Fruit fly (Drosophila melanogaster) whole organism, embryonic: ENCODE data around the gene Trpgamma.

ENCODE experiments used
- Hr3 ChIP-seq: fragments of 200-800 bp; sonication (Bioruptor generic); optimal IDR thresholded peaks from 3 replicates; lab custom pipeline; 2016; ENCODE audit warnings: missing biosample characterization, missing genetic modification characterization
- Taf1 ChIP-seq: fragments of 200-800 bp; sonication (Bioruptor generic); IDR thresholded peaks from 2 replicates; pipeline ENCODE4 v1.3.6; 2022; ENCODE audit warnings: missing biosample characterization, missing genetic modification characterization
- fd96Cb ChIP-seq: fragments of 200-800 bp; sonication (Bioruptor generic); optimal IDR thresholded peaks from 2 replicates; lab custom pipeline; 2018; ENCODE audit warnings: missing biosample characterization, mild to moderate bottlenecking, missing genetic modification characterization, moderate library complexity
- sens ChIP-seq: fragments of 200-800 bp; sonication (Bioruptor generic); peaks from one replicate; lab custom pipeline; 2016; ENCODE audit warnings: missing biosample characterization, missing genetic modification characterization
- tap ChIP-seq: fragments of 200-800 bp; optimal IDR thresholded peaks from 3 replicates; lab custom pipeline; 2019; ENCODE audit warnings: missing biosample characterization, mild to moderate bottlenecking, missing genetic modification characterization, moderate library complexity
- ttk ChIP-seq: fragments of 200-800 bp; sonication (Bioruptor generic); IDR thresholded peaks from 2 replicates; pipeline ENCODE4 v2.1.2; 2022; ENCODE audit warnings: missing biosample characterization, missing genetic modification characterization

dm6 chr2L:16683958-16684877 lies 7.7 kb upstream of the Trpgamma start, which contains the start of gene CG31807:
- TF ChIP-seq ttk (GFP tag; lab: Robert Waterston, UW) (0 out of 2 replicates have a peak, but pooled peaks have one; percentile 5), tap (tag; lab: Kevin White, UChicago) (peak; percentile 50), fd96Cb (tag; lab: Kevin White, UChicago) (peak; percentile 45), sens (GFP tag; lab: Kevin White, UChicago) (peak; percentile 97), Taf1 (GFP tag; lab: Robert Waterston, UW) (no peak), Hr3 (GFP tag; lab: Kevin White, UChicago) (peak; percentile 34)
